Worm (Caenorhabditis elegans) whole organism, L4 larva: ENCODE measurements around the gene T08B1.4.

ENCODE experiments used
- F10B5.3 ChIP-seq: sonication (generic microtip); optimal IDR thresholded peaks from 2 replicates; lab custom pipeline; 2016; ENCODE audit warnings: mild to moderate bottlenecking, missing genetic modification characterization, missing compliant biosample characterization
- F37D6.2 ChIP-seq: sonication (generic microtip); optimal IDR thresholded peaks from 2 replicates; lab custom pipeline; 2016; ENCODE audit warnings: mild to moderate bottlenecking, missing genetic modification characterization, missing compliant biosample characterization
- F49E8.2 ChIP-seq: sonication (generic microtip); optimal IDR thresholded peaks from 2 replicates; lab custom pipeline; 2016; ENCODE audit warnings: missing compliant biosample characterization, mild to moderate bottlenecking, missing genetic modification characterization, borderline replicate concordance
- T20F7.1 ChIP-seq: fragments of 200-800 bp; sonication (Bioruptor generic); optimal IDR thresholded peaks from 2 replicates; lab custom pipeline; 2018; ENCODE audit warnings: mild to moderate bottlenecking, missing genetic modification characterization, missing compliant biosample characterization
- Y5F2A.4 ChIP-seq: fragments of 200-800 bp; sonication (Bioruptor generic); optimal IDR thresholded peaks from 2 replicates; lab custom pipeline; 2018; ENCODE audit warnings: mild to moderate bottlenecking, missing genetic modification characterization, missing compliant biosample characterization
- ZK337.2 ChIP-seq: fragments of 200-800 bp; sonication (Bioruptor generic); IDR thresholded peaks from 2 replicates; pipeline ENCODE4 v1.3.6; 2022; ENCODE audit warnings: missing genetic modification reagents, missing genetic modification characterization, missing compliant biosample characterization
- ZK546.5 ChIP-seq, 2 experiments: sonication (generic microtip); optimal IDR thresholded peaks; 2 replicates each; lab custom pipeline; 2017; ENCODE audit warnings: missing biosample characterization in 2 of 2, missing genetic modification characterization in 2 of 2
- aha-1 ChIP-seq: fragments of 150-350 bp; peaks from one replicate; lab custom pipeline; 2014; ENCODE audit warnings: missing biosample characterization, missing genetic modification characterization
- ama-1 ChIP-seq: fragments of 150-350 bp; optimal IDR thresholded peaks from 2 replicates; lab custom pipeline; 2014; ENCODE audit warnings: inconsistent platforms, mixed read lengths
- ceh-20 ChIP-seq: fragments of 200-800 bp; sonication (Bioruptor generic); IDR thresholded peaks from 2 replicates; pipeline ENCODE4 v1.3.6; 2022; ENCODE audit warnings: missing genetic modification reagents, missing genetic modification characterization, missing compliant biosample characterization
- ceh-28 ChIP-seq: fragments of 150-350 bp; optimal IDR thresholded peaks from 2 replicates; lab custom pipeline; 2014; ENCODE audit warnings: missing biosample characterization, missing genetic modification reagents, missing genetic modification characterization
- ceh-32 ChIP-seq: sonication (generic microtip); optimal IDR thresholded peaks from 2 replicates; lab custom pipeline; 2016; ENCODE audit warnings: mild to moderate bottlenecking, missing genetic modification characterization, missing compliant biosample characterization; ENCODE audit not compliant: poor library complexity
- ctbp-1 ChIP-seq: fragments of 200-800 bp; sonication (Bioruptor generic); IDR thresholded peaks from 2 replicates; pipeline ENCODE4 v1.3.6; 2022; ENCODE audit warnings: missing genetic modification reagents, missing genetic modification characterization, missing compliant biosample characterization
- daf-8 ChIP-seq: fragments of 200-800 bp; sonication (Bioruptor generic); IDR thresholded peaks from 2 replicates; pipeline ENCODE4 v1.3.6; 2022; ENCODE audit warnings: missing genetic modification characterization, missing compliant biosample characterization
- fkh-10 ChIP-seq: fragments of 150-350 bp; optimal IDR thresholded peaks from 2 replicates; lab custom pipeline; 2014; ENCODE audit warnings: missing biosample characterization, missing genetic modification reagents, missing genetic modification characterization
- hlh-11 ChIP-seq: fragments of 200-800 bp; sonication (Bioruptor generic); optimal IDR thresholded peaks from 2 replicates; lab custom pipeline; 2018; ENCODE audit warnings: mild to moderate bottlenecking, missing genetic modification characterization, missing compliant biosample characterization
- hlh-30 ChIP-seq: sonication (generic microtip); optimal IDR thresholded peaks from 2 replicates; lab custom pipeline; 2017; ENCODE audit warnings: antibody characterized with exemption, mild to moderate bottlenecking, missing genetic modification characterization, missing compliant biosample characterization; ENCODE audit not compliant: insufficient read depth
- hmg-1.1 ChIP-seq: fragments of 200-800 bp; sonication (Bioruptor generic); IDR thresholded peaks from 2 replicates; pipeline ENCODE4 v1.3.6; 2022; ENCODE audit warnings: missing genetic modification reagents, missing genetic modification characterization, missing compliant biosample characterization
- lin-1 ChIP-seq: fragments of 200-800 bp; sonication (Bioruptor generic); IDR thresholded peaks from 2 replicates; pipeline ENCODE4 v1.3.6; 2022; ENCODE audit warnings: missing genetic modification reagents, missing genetic modification characterization, missing compliant biosample characterization
- lin-15B ChIP-seq: fragments of 150-350 bp; sonication (generic microtip); optimal IDR thresholded peaks from 3 replicates; lab custom pipeline; 2014; ENCODE audit warnings: missing biosample characterization, missing genetic modification characterization
- lin-29 ChIP-seq: fragments of 200-800 bp; sonication (Bioruptor generic); IDR thresholded peaks from 2 replicates; pipeline ENCODE4 v1.3.6; 2022; ENCODE audit warnings: missing genetic modification reagents, missing genetic modification characterization, missing compliant biosample characterization
- lin-39 ChIP-seq: fragments of 150-350 bp; optimal IDR thresholded peaks from 2 replicates; lab custom pipeline; 2014; ENCODE audit warnings: missing biosample characterization, missing genetic modification reagents, missing genetic modification characterization
- lsy-2 ChIP-seq, 2 experiments: fragments of 150-350 bp in 1 of 2; sonication (generic microtip) in 1 of 2; optimal IDR thresholded peaks; 2 replicates each; lab custom pipeline; 2014 to 2017; ENCODE audit warnings: missing biosample characterization in 2 of 2, missing genetic modification characterization in 2 of 2
- madf-5 ChIP-seq, 2 experiments: fragments of 200-800 bp; sonication (Bioruptor generic); IDR thresholded peaks; 2 replicates each; pipeline ENCODE4 v1.3.6; 2022; ENCODE audit warnings: missing compliant biosample characterization in 2 of 2, missing genetic modification characterization in 2 of 2
- madf-9 ChIP-seq: fragments of 200-800 bp; sonication (Bioruptor generic); conservative IDR thresholded peaks from 2 replicates; pipeline ENCODE4 v1.3.6; 2022; ENCODE audit warnings: missing genetic modification reagents, missing genetic modification characterization, missing compliant biosample characterization
- mdl-1 ChIP-seq, 2 experiments: fragments of 150-350 bp in 1 of 2; sonication (generic microtip) in 1 of 2; optimal IDR thresholded peaks; 2 replicates each; lab custom pipeline; 2014 to 2017; ENCODE audit warnings: missing biosample characterization in 2 of 2, missing genetic modification characterization in 2 of 2
- mep-1 ChIP-seq: fragments of 150-350 bp; sonication (generic microtip); optimal IDR thresholded peaks from 3 replicates; lab custom pipeline; 2014; ENCODE audit warnings: missing biosample characterization, missing genetic modification characterization
- mes-2 ChIP-seq: sonication (generic microtip); optimal IDR thresholded peaks from 2 replicates; lab custom pipeline; 2016; ENCODE audit warnings: missing genotype, mild to moderate bottlenecking, missing genetic modification characterization, missing compliant biosample characterization; ENCODE audit not compliant: poor library complexity, severe bottlenecking
- mxl-2 ChIP-seq: fragments of 200-800 bp; sonication (Bioruptor generic); conservative IDR thresholded peaks from 2 replicates; pipeline ENCODE4 v1.3.6; 2022; ENCODE audit warnings: missing genetic modification reagents, missing genetic modification characterization, missing compliant biosample characterization
- nhr-10 ChIP-seq: fragments of 150-350 bp; optimal IDR thresholded peaks from 2 replicates; lab custom pipeline; 2014; ENCODE audit warnings: missing biosample characterization, missing genetic modification characterization
- nhr-102 ChIP-seq: sonication (generic microtip); optimal IDR thresholded peaks from 2 replicates; lab custom pipeline; 2016; ENCODE audit warnings: mild to moderate bottlenecking, missing genetic modification characterization, moderate library complexity, missing compliant biosample characterization
- nhr-111 ChIP-seq: fragments of 200-800 bp; sonication (Bioruptor generic); optimal IDR thresholded peaks from 2 replicates; lab custom pipeline; 2018; ENCODE audit warnings: mild to moderate bottlenecking, missing genetic modification characterization, missing compliant biosample characterization
- nhr-28 ChIP-seq: fragments of 150-350 bp; optimal IDR thresholded peaks from 2 replicates; lab custom pipeline; 2014; ENCODE audit warnings: missing biosample characterization, missing genetic modification characterization
- nhr-42 ChIP-seq: fragments of 200-800 bp; sonication (Bioruptor generic); IDR thresholded peaks from 2 replicates; pipeline ENCODE4 v1.3.6; 2022; ENCODE audit warnings: missing genetic modification characterization, missing compliant biosample characterization
- nhr-48 ChIP-seq: sonication (generic microtip); optimal IDR thresholded peaks from 2 replicates; lab custom pipeline; 2016; ENCODE audit warnings: mild to moderate bottlenecking, missing genetic modification characterization, missing compliant biosample characterization
- rbr-2 ChIP-seq: sonication (generic microtip); optimal IDR thresholded peaks from 2 replicates; lab custom pipeline; 2016; ENCODE audit warnings: missing genotype, missing genetic modification characterization, missing compliant biosample characterization
- set-16 ChIP-seq: fragments of 200-800 bp; sonication (Bioruptor generic); IDR thresholded peaks from 2 replicates; pipeline ENCODE4 v1.3.6; 2022; ENCODE audit warnings: missing genetic modification reagents, missing genetic modification characterization, missing compliant biosample characterization
- skn-1 ChIP-seq: fragments of 150-350 bp; optimal IDR thresholded peaks from 2 replicates; lab custom pipeline; 2014; ENCODE audit warnings: missing biosample characterization, missing genetic modification characterization
- unc-39 ChIP-seq: sonication (generic microtip); optimal IDR thresholded peaks from 2 replicates; lab custom pipeline; 2017; ENCODE audit warnings: missing biosample characterization, missing genetic modification characterization
- unc-62 ChIP-seq, 3 experiments: fragments of 150-350 bp in 1 of 3; sonication (generic microtip); optimal IDR thresholded peaks in 2 of 3; peaks in 1 of 3; 1 replicate in 1 of 3; 2 replicates in 2 of 3; lab custom pipeline; 2014 to 2017; ENCODE audit warnings: missing biosample characterization in 3 of 3, missing genetic modification characterization in 3 of 3, missing genetic modification reagents in 3 of 3, missing genotype in 1 of 3
- zip-11 ChIP-seq: fragments of 200-800 bp; sonication (Bioruptor generic); IDR thresholded peaks from 2 replicates; pipeline ENCODE4 v1.3.6; 2022; ENCODE audit warnings: missing genetic modification characterization, missing compliant biosample characterization
- zip-2 ChIP-seq: fragments of 150-350 bp; optimal IDR thresholded peaks from 2 replicates; lab custom pipeline; 2014; ENCODE audit warnings: missing biosample characterization, missing genetic modification characterization
- ztf-7 ChIP-seq: fragments of 150-350 bp; optimal IDR thresholded peaks from 2 replicates; lab custom pipeline; 2014; ENCODE audit warnings: missing biosample characterization, missing genetic modification characterization

The T08B1.4 gene

DNA sequence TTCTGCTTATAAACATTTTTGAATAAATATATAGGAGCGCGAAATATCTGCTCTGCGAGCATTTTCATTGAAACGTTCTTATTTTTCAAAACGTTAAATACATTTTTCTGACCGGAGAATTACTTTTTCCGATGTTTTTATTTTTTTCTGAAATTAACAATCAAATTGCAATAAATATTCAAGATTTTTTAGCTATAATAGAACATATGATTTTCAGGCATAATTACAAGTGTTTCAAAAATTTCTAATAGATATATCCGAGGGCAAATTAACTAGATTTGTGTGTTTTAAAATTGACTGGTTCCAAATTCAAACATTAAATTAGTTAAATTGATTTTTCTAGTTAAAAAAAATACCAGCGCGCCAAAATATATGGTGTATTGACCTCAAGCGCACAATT is at the start of gene T08B1.4:
T08B1.4 (plus strand) TSS at position 301 of the 400 bp plus-strand sequence.
- no peak for TF ChIP-seq zip-11 (GFP tag; lab: Robert Waterston, UW)
- TF ChIP-seq lin-15B (tag; lab: Kevin White, UChicago) = no peak
- TF ChIP-seq ZK337.2 (GFP tag; lab: Robert Waterston, UW) = no peak
- no peak for TF ChIP-seq ctbp-1 (GFP tag; lab: Robert Waterston, UW)
- TF ChIP-seq zip-2 = no peak
- no peak for TF ChIP-seq mxl-2
- TF ChIP-seq nhr-42 (GFP tag; lab: Robert Waterston, UW) = no peak
- no peak for TF ChIP-seq ztf-7 (tag; lab: Kevin White, UChicago)
- TF ChIP-seq ama-1 (lab: Kevin White, UChicago) = no peak
- TF ChIP-seq hlh-11 (tag; lab: Kevin White, UChicago) = no peak

ce11 chrV:1935494-1935893 is 43.6 kb upstream of the T08B1.4 start:
- peak in 1 of 2 experiments; percentile 26 for TF ChIP-seq unc-62 (GFP tag; optimal IDR thresholded peaks at IDR 0.05 in 1 of 2; lab: Kevin White, UChicago)
- no peak for TF ChIP-seq unc-62 (tag; optimal IDR thresholded peaks at IDR 0.05; lab: Kevin White, UChicago)
- TF ChIP-seq nhr-48 (tag; lab: Kevin White, UChicago) = no peak
- TF ChIP-seq aha-1 = peak; percentile 71
- TF ChIP-seq ceh-20 (GFP tag; lab: Robert Waterston, UW) = no peak

- no peak for TF ChIP-seq daf-8 (GFP tag; lab: Robert Waterston, UW)
- no peak for TF ChIP-seq ceh-32 (tag; lab: Kevin White, UChicago)
- TF ChIP-seq skn-1 (tag; lab: Kevin White, UChicago) = no peak
- TF ChIP-seq ztf-7 (tag; lab: Kevin White, UChicago) = no peak
- no peak for TF ChIP-seq F10B5.3 (tag; lab: Kevin White, UChicago)
- TF ChIP-seq ZK546.5 (tag; optimal IDR thresholded peaks at IDR 0.05; lab: Kevin White, UChicago) = no peak
- TF ChIP-seq madf-9 (GFP tag; lab: Robert Waterston, UW) = no peak
- no peak for TF ChIP-seq unc-39
- TF ChIP-seq nhr-102 = no peak
- no peak for TF ChIP-seq F49E8.2
- no peak for TF ChIP-seq mes-2
- no peak for TF ChIP-seq nhr-28
- no peak for TF ChIP-seq nhr-111 (GFP tag; lab: Kevin White, UChicago)
- no peak for TF ChIP-seq Y5F2A.4 (GFP tag; lab: Kevin White, UChicago)
- TF ChIP-seq lin-1 = no peak
These were observed 41.1 kb upstream of the T08B1.4 start, which contains the start of gene glb-25 for ce11 chrV:1937963-1938362. Gene glb-25, plus strand, starts transcription at chrV:1938263.

DNA sequence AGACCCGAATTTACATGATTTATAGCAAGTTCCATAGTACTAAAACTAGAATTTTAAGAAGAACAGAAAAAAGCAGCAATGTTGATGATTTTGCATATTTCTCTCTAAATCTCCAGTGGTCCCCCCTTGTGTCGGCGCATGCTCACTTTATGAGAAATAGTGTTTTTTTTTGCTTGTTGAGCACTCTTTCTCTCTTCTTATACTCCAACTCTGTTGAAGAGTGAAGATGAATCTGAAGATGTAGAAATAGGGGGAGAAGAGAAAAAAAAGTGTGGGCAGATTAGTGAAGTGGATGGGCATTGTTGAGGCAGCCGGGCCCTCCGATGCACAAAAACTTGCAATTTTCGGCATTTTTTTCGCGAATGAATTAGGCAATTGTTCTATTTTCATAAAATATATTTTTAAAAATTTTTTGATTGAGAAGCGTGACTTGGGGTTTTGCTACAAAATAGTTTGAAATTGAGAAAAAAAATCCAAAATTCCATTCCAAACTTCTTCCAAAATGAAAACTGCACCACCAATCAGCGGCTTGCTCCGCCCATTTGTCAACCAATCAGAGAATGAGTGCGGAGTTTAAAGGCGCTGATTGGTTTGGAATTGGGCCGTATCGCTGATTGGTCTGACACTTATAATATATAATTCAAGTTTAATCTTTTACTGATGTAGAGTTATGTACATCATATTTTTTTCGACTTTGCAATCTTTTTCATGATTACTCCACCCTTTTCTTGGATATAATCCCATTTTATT is 38.4 kb upstream of the T08B1.4 start:
- no peak for TF ChIP-seq lin-15B (tag; lab: Kevin White, UChicago)
- TF ChIP-seq fkh-10 (GFP tag; lab: Kevin White, UChicago) = peak; percentile 63
- TF ChIP-seq madf-5 (GFP tag; IDR thresholded peaks at IDR 0.05; lab: Robert Waterston, UW) = no peak
- peak; percentile 81 for TF ChIP-seq aha-1
- no peak for TF ChIP-seq ceh-28 (tag; lab: Kevin White, UChicago)
- no peak for TF ChIP-seq F10B5.3 (tag; lab: Kevin White, UChicago)
- TF ChIP-seq T20F7.1 = no peak
- no peak for TF ChIP-seq lin-29 (GFP tag; lab: Robert Waterston, UW)
- no peak for TF ChIP-seq ceh-32 (tag; lab: Kevin White, UChicago)

ce11 chrV:1943465-1943864 is 35.6 kb upstream of the T08B1.4 start:
- TF ChIP-seq mdl-1 (tag; optimal IDR thresholded peaks at IDR 0.05; lab: Kevin White, UChicago) (peak in 1 of 2 experiments; percentile 72), fkh-10 (GFP tag; lab: Kevin White, UChicago) (peak; percentile 86), lsy-2 (tag; optimal IDR thresholded peaks at IDR 0.05; lab: Kevin White, UChicago) (peak in 1 of 2 experiments; percentile 38), F37D6.2 (tag; lab: Kevin White, UChicago) (peak; percentile 50), lin-39 (tag; lab: Kevin White, UChicago) (no peak), hmg-1.1 (GFP tag; lab: Robert Waterston, UW) (peak; percentile 52), nhr-10 (tag; lab: Kevin White, UChicago) (no peak), hlh-30 (tag; lab: Kevin White, UChicago) (peak; percentile 11), ctbp-1 (GFP tag; lab: Robert Waterston, UW) (peak; percentile 78), unc-62 (GFP tag; optimal IDR thresholded peaks at IDR 0.05 in 1 of 2; lab: Kevin White, UChicago) (peak in 1 of 2 experiments; percentile 11), unc-62 (tag; optimal IDR thresholded peaks at IDR 0.05; lab: Kevin White, UChicago) (no peak), rbr-2 (tag; lab: Kevin White, UChicago) (peak; percentile 72), set-16 (GFP tag; lab: Robert Waterston, UW) (peak; percentile 78), mep-1 (tag; lab: Kevin White, UChicago) (peak; percentile 34), aha-1 (peak; percentile 46)
